Worm (Caenorhabditis elegans) whole organism, L2 larva: ENCODE measurements around the gene T04C12.11.
"Not testable (repeated sequence)": the region's sequence is repeated elsewhere in the genome, so short reads cannot be mapped to it uniquely, and the experiment has no call there.

Source experiments
- R02D3.7 ChIP-seq: fragments of 150-350 bp; optimal IDR thresholded peaks from 2 replicates; lab custom pipeline; 2014; ENCODE audit warnings: missing biosample characterization, missing genetic modification characterization
- Y55F3AM.14 ChIP-seq: fragments of 200-800 bp; sonication (Bioruptor generic); optimal IDR thresholded peaks from 2 replicates; lab custom pipeline; 2018; ENCODE audit warnings: mild to moderate bottlenecking, missing genetic modification characterization, missing compliant biosample characterization
- blmp-1 ChIP-seq: sonication (generic microtip); optimal IDR thresholded peaks from 2 replicates; lab custom pipeline; 2017; ENCODE audit warnings: missing genetic modification characterization, mild to moderate bottlenecking, missing compliant biosample characterization, antibody characterized with exemption, moderate library complexity; ENCODE audit not compliant: insufficient read depth
- ceh-16 ChIP-seq: fragments of 150-350 bp; optimal IDR thresholded peaks from 2 replicates; lab custom pipeline; 2014; ENCODE audit warnings: missing biosample characterization, missing genetic modification characterization
- ceh-82 ChIP-seq: fragments of 150-350 bp; optimal IDR thresholded peaks from 2 replicates; lab custom pipeline; 2014; ENCODE audit warnings: missing biosample characterization, missing genetic modification characterization
- crh-2 ChIP-seq: sonication (generic microtip); optimal IDR thresholded peaks from 2 replicates; lab custom pipeline; 2017; ENCODE audit warnings: missing biosample characterization, missing genetic modification characterization
- egl-27 ChIP-seq: sonication (generic microtip); optimal IDR thresholded peaks from 3 replicates; lab custom pipeline; 2017; ENCODE audit warnings: missing biosample characterization, missing genetic modification reagents, missing genetic modification characterization
- elt-3 ChIP-seq: sonication (generic microtip); optimal IDR thresholded peaks from 2 replicates; lab custom pipeline; 2017; ENCODE audit warnings: missing biosample characterization, missing genetic modification characterization
- fos-1 ChIP-seq: fragments of 150-350 bp; optimal IDR thresholded peaks from 2 replicates; lab custom pipeline; 2014; ENCODE audit warnings: missing biosample characterization, missing genetic modification characterization
- lin-13 ChIP-seq: fragments of 150-350 bp; optimal IDR thresholded peaks from 2 replicates; lab custom pipeline; 2014; ENCODE audit warnings: missing biosample characterization, missing genetic modification reagents, missing genetic modification characterization
- mab-5 ChIP-seq: fragments of 150-350 bp; optimal IDR thresholded peaks from 2 replicates; lab custom pipeline; 2014; ENCODE audit warnings: missing biosample characterization, missing genetic modification characterization
- mbf-1 ChIP-seq: sonication (generic microtip); optimal IDR thresholded peaks from 2 replicates; lab custom pipeline; 2017; ENCODE audit warnings: missing biosample characterization, missing genetic modification characterization
- mdl-1 ChIP-seq, 2 experiments: fragments of 150-350 bp in 1 of 2; sonication (generic microtip) in 1 of 2; optimal IDR thresholded peaks; 2 replicates each; lab custom pipeline; 2017; ENCODE audit warnings: missing biosample characterization in 2 of 2, missing genetic modification characterization in 2 of 2
- nhr-11 ChIP-seq: fragments of 150-350 bp; optimal IDR thresholded peaks from 2 replicates; lab custom pipeline; 2014; ENCODE audit warnings: missing biosample characterization, missing genetic modification characterization
- nhr-12 ChIP-seq: fragments of 150-350 bp; optimal IDR thresholded peaks from 2 replicates; lab custom pipeline; 2014; ENCODE audit warnings: missing biosample characterization, missing genetic modification characterization
- nhr-129 ChIP-seq: fragments of 150-350 bp; optimal IDR thresholded peaks from 2 replicates; lab custom pipeline; 2014; ENCODE audit warnings: missing biosample characterization, missing genetic modification characterization
- nhr-21 ChIP-seq: fragments of 150-350 bp; optimal IDR thresholded peaks from 2 replicates; lab custom pipeline; 2014; ENCODE audit warnings: missing biosample characterization, missing genetic modification characterization
- nhr-23 ChIP-seq: fragments of 150-350 bp; optimal IDR thresholded peaks from 2 replicates; lab custom pipeline; 2014; ENCODE audit warnings: missing biosample characterization, missing genetic modification reagents, missing genetic modification characterization
- nhr-237 ChIP-seq: fragments of 150-350 bp; optimal IDR thresholded peaks from 2 replicates; lab custom pipeline; 2014; ENCODE audit warnings: missing biosample characterization, missing genetic modification characterization
- nhr-25 ChIP-seq: fragments of 150-350 bp; sonication (generic microtip); optimal IDR thresholded peaks from 3 replicates; lab custom pipeline; 2014; ENCODE audit warnings: missing biosample characterization, missing genetic modification characterization
- nhr-6 ChIP-seq: fragments of 150-350 bp; optimal IDR thresholded peaks from 2 replicates; lab custom pipeline; 2014; ENCODE audit warnings: missing biosample characterization, missing genetic modification characterization
- sem-4 ChIP-seq: fragments of 150-350 bp; optimal IDR thresholded peaks from 2 replicates; lab custom pipeline; 2014; ENCODE audit warnings: missing biosample characterization, missing genetic modification reagents, missing genetic modification characterization
- skn-1 ChIP-seq: sonication (generic microtip); optimal IDR thresholded peaks from 2 replicates; lab custom pipeline; 2017; ENCODE audit warnings: missing biosample characterization, missing genetic modification characterization
- sma-9 ChIP-seq, 2 experiments: fragments of 150-350 bp in 1 of 2; sonication (generic microtip) in 1 of 2; optimal IDR thresholded peaks; 2 replicates each; lab custom pipeline; 2014 to 2016; ENCODE audit warnings: missing genetic modification characterization in 2 of 2, mild to moderate bottlenecking in 1 of 2, missing biosample characterization in 1 of 2, missing compliant biosample characterization in 1 of 2, missing genetic modification reagents in 1 of 2, moderate library complexity in 1 of 2
- unc-39 ChIP-seq: fragments of 150-350 bp; optimal IDR thresholded peaks from 2 replicates; lab custom pipeline; 2014; ENCODE audit warnings: missing biosample characterization, missing genetic modification characterization
- unc-55 ChIP-seq: fragments of 150-350 bp; sonication (generic microtip); optimal IDR thresholded peaks from 3 replicates; lab custom pipeline; 2014; ENCODE audit warnings: missing biosample characterization, missing genetic modification reagents, missing genetic modification characterization
- unc-62 ChIP-seq: fragments of 150-350 bp; optimal IDR thresholded peaks from 2 replicates; lab custom pipeline; 2014; ENCODE audit warnings: missing biosample characterization, missing genetic modification reagents, missing genetic modification characterization
- zag-1 ChIP-seq: fragments of 150-350 bp; optimal IDR thresholded peaks from 2 replicates; lab custom pipeline; 2014; ENCODE audit warnings: missing biosample characterization, missing genetic modification characterization
- ztf-1 ChIP-seq: fragments of 200-800 bp; sonication (Bioruptor generic); conservative IDR thresholded peaks from 2 replicates; pipeline ENCODE4 v1.3.6; 2022; ENCODE audit warnings: missing genetic modification characterization, missing compliant biosample characterization

T04C12.11 gene

ce11 chrV:11060239-11060984 is at the start of gene T04C12.11:
TSS of gene T04C12.11 (minus strand) at chrV:11060289.
- TF ChIP-seq fos-1 (tag; lab: Kevin White, UChicago) (peak; percentile 12), nhr-23 (tag; lab: Kevin White, UChicago) (no peak), lin-13 (GFP tag; lab: Kevin White, UChicago) (no peak), mab-5 (tag; lab: Kevin White, UChicago) (no peak), unc-39 (no peak), elt-3 (tag; lab: Kevin White, UChicago) (no peak), nhr-129 (tag; lab: Kevin White, UChicago) (peak; percentile 58), blmp-1 (tag; lab: Kevin White, UChicago) (peak; percentile 95), egl-27 (tag; lab: Kevin White, UChicago) (no peak), nhr-25 (tag; lab: Kevin White, UChicago) (peak; percentile 64), crh-2 (peak; percentile 69), skn-1 (tag; lab: Kevin White, UChicago) (no peak), nhr-6 (tag; lab: Kevin White, UChicago) (peak; percentile 13)

- TF ChIP-seq ztf-1; unc-39; mab-5 (tag; lab: Kevin White, UChicago): not testable (repeated sequence)
These were observed 49.6 kb upstream of the T04C12.11 start, which contains the start of gene Y42A5A.5 for ce11 chrV:11109647-11110046. TSS of gene Y42A5A.5 (minus strand) at chrV:11109747.

ce11 chrV:11104408-11104807 is 44.3 kb upstream of the T04C12.11 start:
- TF ChIP-seq nhr-21 (tag; lab: Kevin White, UChicago) (no peak), R02D3.7 (tag; lab: Kevin White, UChicago) (no peak), ceh-82 (no peak), zag-1 (tag; lab: Kevin White, UChicago) (no peak), unc-62 (no peak), sem-4 (tag; lab: Kevin White, UChicago) (no peak), unc-55 (GFP tag; lab: Kevin White, UChicago) (no peak), mbf-1 (tag; lab: Kevin White, UChicago) (no peak)

ce11 chrV:11098599-11098998 is 38.5 kb upstream of the T04C12.11 start, which contains the start of gene cdkl-1:
TSS of gene cdkl-1 (plus strand) at chrV:11098899.
- no peak for TF ChIP-seq mbf-1 (tag; lab: Kevin White, UChicago)

ce11 chrV:11095873-11096272 is 35.8 kb upstream of the T04C12.11 start, which contains the start of gene Y42A5A.3:
TSS of gene Y42A5A.3 (minus strand) at chrV:11095973.
- TF ChIP-seq unc-39 = no peak
- TF ChIP-seq nhr-23 (tag; lab: Kevin White, UChicago) = no peak
- no peak for TF ChIP-seq nhr-6 (tag; lab: Kevin White, UChicago)
- no peak for TF ChIP-seq R02D3.7 (tag; lab: Kevin White, UChicago)

ce11 chrV:11094698-11095097 is 34.6 kb upstream of the T04C12.11 start:
- peak; percentile 2 for TF ChIP-seq nhr-129 (tag; lab: Kevin White, UChicago)
- TF ChIP-seq nhr-25 (tag; lab: Kevin White, UChicago) = peak; percentile 84
- no peak for TF ChIP-seq ceh-16 (tag; lab: Kevin White, UChicago)
- TF ChIP-seq nhr-12 (tag; lab: Kevin White, UChicago) = no peak
- no peak for TF ChIP-seq Y55F3AM.14 (GFP tag; lab: Kevin White, UChicago)
- TF ChIP-seq nhr-237 (tag; lab: Kevin White, UChicago) = no peak
- TF ChIP-seq mdl-1 (tag; optimal IDR thresholded peaks at IDR 0.05; lab: Kevin White, UChicago) = no peak
- TF ChIP-seq blmp-1 (tag; lab: Kevin White, UChicago) = peak; percentile 70
- TF ChIP-seq sem-4 (tag; lab: Kevin White, UChicago) = no peak
- peak; percentile 28 for TF ChIP-seq sma-9 (GFP tag; optimal IDR thresholded peaks at IDR 0.05; lab: Kevin White, UChicago)
- TF ChIP-seq sma-9 (tag; optimal IDR thresholded peaks at IDR 0.05; lab: Kevin White, UChicago) = no peak
- no peak for TF ChIP-seq nhr-11
